Fruit fly (Drosophila melanogaster) whole organism, embryonic: ENCODE results near the gene hiro.
A peak's percentile ranks its signal among the peaks of the same experiment; 100 is the strongest.

Experiments used
- CG14965 ChIP-seq: fragments of 200-800 bp; sonication (Bioruptor generic); optimal IDR thresholded peaks from 2 replicates; lab custom pipeline; 2016; ENCODE audit warnings: missing biosample characterization, missing genetic modification characterization, borderline replicate concordance
- CrebB ChIP-seq: fragments of 200-800 bp; sonication (Bioruptor generic); optimal IDR thresholded peaks from 3 replicates; lab custom pipeline; 2018; ENCODE audit warnings: missing biosample characterization, mild to moderate bottlenecking, missing genetic modification characterization
- YL-1 ChIP-seq: fragments of 200-800 bp; sonication (Bioruptor generic); optimal IDR thresholded peaks from 3 replicates; lab custom pipeline; 2017; ENCODE audit warnings: missing biosample characterization, mild to moderate bottlenecking, missing genetic modification characterization

dm6 chr3L:644111-644718 is 43.5 kb downstream of the hiro start:
- TF ChIP-seq CG14965 (GFP tag; lab: Kevin White, UChicago) = peak; percentile 60
- peak; percentile 1 for TF ChIP-seq YL-1 (GFP tag; lab: Kevin White, UChicago)
- peak; percentile 81 for TF ChIP-seq CrebB (tag; lab: Kevin White, UChicago)
